Fruit fly (Drosophila melanogaster) whole organism, embryonic: ENCODE data around the gene CG4297.

ENCODE experiments used
- Bteb2 ChIP-seq: fragments of 200-800 bp; sonication (Bioruptor generic); optimal IDR thresholded peaks from 2 replicates; lab custom pipeline; 2016; ENCODE audit warnings: missing biosample characterization, missing genetic modification characterization
- CG10959 ChIP-seq: fragments of 200-800 bp; sonication (Bioruptor generic); IDR thresholded peaks from 2 replicates; pipeline ENCODE4 v1.3.6; 2022; ENCODE audit warnings: missing biosample characterization, missing genetic modification characterization
- CG11247 ChIP-seq: fragments of 200-800 bp; sonication (Bioruptor generic); IDR thresholded peaks from 2 replicates; pipeline ENCODE4 v1.3.6; 2022; ENCODE audit warnings: missing biosample characterization, missing genetic modification characterization
- CG12071 ChIP-seq: fragments of 200-800 bp; sonication (Bioruptor generic); optimal IDR thresholded peaks from 3 replicates; lab custom pipeline; 2018; ENCODE audit warnings: missing biosample characterization, mild to moderate bottlenecking, missing genetic modification characterization
- CG1233 ChIP-seq: fragments of 200-800 bp; sonication (Bioruptor generic); optimal IDR thresholded peaks from 4 replicates; lab custom pipeline; 2018; ENCODE audit warnings: missing biosample characterization, mild to moderate bottlenecking, missing genetic modification characterization
- CG12391 ChIP-seq: fragments of 200-800 bp; sonication (Bioruptor generic); optimal IDR thresholded peaks from 3 replicates; lab custom pipeline; 2018; ENCODE audit warnings: missing biosample characterization, mild to moderate bottlenecking, missing genetic modification characterization, moderate library complexity
- CG12659 ChIP-seq: fragments of 200-800 bp; sonication (Bioruptor generic); optimal IDR thresholded peaks from 3 replicates; lab custom pipeline; 2017; ENCODE audit warnings: mild to moderate bottlenecking, missing biosample characterization, missing genetic modification reagents, missing genetic modification characterization
- CG14710 ChIP-seq: fragments of 200-800 bp; sonication (Bioruptor generic); optimal IDR thresholded peaks from 3 replicates; lab custom pipeline; 2019; ENCODE audit warnings: missing biosample characterization, mild to moderate bottlenecking, missing genetic modification characterization, moderate library complexity
- CG1529 ChIP-seq: fragments of 200-800 bp; sonication (Bioruptor generic); optimal IDR thresholded peaks from 3 replicates; lab custom pipeline; 2018; ENCODE audit warnings: missing biosample characterization, missing genetic modification characterization
- CG15601 ChIP-seq: fragments of 200-800 bp; sonication (Bioruptor generic); optimal IDR thresholded peaks from 3 replicates; lab custom pipeline; 2019; ENCODE audit warnings: missing biosample characterization, mild to moderate bottlenecking, missing genetic modification characterization, moderate library complexity
- CG1602 ChIP-seq: fragments of 200-800 bp; sonication (Bioruptor generic); optimal IDR thresholded peaks from 3 replicates; lab custom pipeline; 2016; ENCODE audit warnings: missing biosample characterization, missing genetic modification characterization
- CG1647 ChIP-seq: fragments of 200-800 bp; sonication (Bioruptor generic); optimal IDR thresholded peaks from 3 replicates; lab custom pipeline; 2016; ENCODE audit warnings: missing biosample characterization, missing genetic modification characterization
- CG3065 ChIP-seq: fragments of 200-800 bp; sonication (Bioruptor generic); optimal IDR thresholded peaks from 2 replicates; lab custom pipeline; 2016; ENCODE audit warnings: missing biosample characterization, missing genetic modification characterization
- CG9437 ChIP-seq: fragments of 200-800 bp; sonication (Bioruptor generic); optimal IDR thresholded peaks from 2 replicates; lab custom pipeline; 2018; ENCODE audit warnings: missing biosample characterization, mild to moderate bottlenecking, missing genetic modification characterization
- HLH54F ChIP-seq: fragments of 200-800 bp; sonication (Bioruptor generic); optimal IDR thresholded peaks from 3 replicates; lab custom pipeline; 2016; ENCODE audit warnings: missing biosample characterization, missing genetic modification characterization
- HLHmδ ChIP-seq: fragments of 200-800 bp; sonication (Bioruptor generic); optimal IDR thresholded peaks from 2 replicates; lab custom pipeline; 2018; ENCODE audit warnings: missing biosample characterization, mild to moderate bottlenecking, missing genetic modification characterization, moderate library complexity
- HmgZ ChIP-seq: fragments of 200-800 bp; sonication (Bioruptor generic); optimal IDR thresholded peaks from 2 replicates; lab custom pipeline; 2018; ENCODE audit warnings: missing biosample characterization, mild to moderate bottlenecking, missing genetic modification characterization
- Hr3 ChIP-seq: fragments of 200-800 bp; sonication (Bioruptor generic); optimal IDR thresholded peaks from 3 replicates; lab custom pipeline; 2016; ENCODE audit warnings: missing biosample characterization, missing genetic modification characterization
- MTF-1 ChIP-seq: fragments of 200-800 bp; sonication (Bioruptor generic); optimal IDR thresholded peaks from 2 replicates; lab custom pipeline; 2018; ENCODE audit warnings: missing biosample characterization, mild to moderate bottlenecking, missing genetic modification characterization, borderline replicate concordance
- Nf-YC ChIP-seq: fragments of 200-800 bp; optimal IDR thresholded peaks from 3 replicates; lab custom pipeline; 2019; ENCODE audit warnings: missing biosample characterization, mild to moderate bottlenecking, missing genetic modification characterization, moderate library complexity
- bsh ChIP-seq, 2 experiments: fragments of 200-800 bp; sonication (Bioruptor generic); optimal IDR thresholded peaks; 2 replicates each; lab custom pipeline; 2017 to 2018; ENCODE audit warnings: mild to moderate bottlenecking in 2 of 2, missing biosample characterization in 2 of 2, missing genetic modification characterization in 2 of 2, moderate library complexity in 1 of 2
- chinmo ChIP-seq: fragments of 200-800 bp; sonication (Bioruptor generic); IDR thresholded peaks from 4 replicates; pipeline ENCODE4 v1.3.6; 2022; ENCODE audit warnings: missing biosample characterization, missing genetic modification characterization; ENCODE audit not compliant: partially characterized antibody
- corto ChIP-seq: fragments of 200-800 bp; sonication (Bioruptor generic); optimal IDR thresholded peaks from 2 replicates; lab custom pipeline; 2016; ENCODE audit warnings: missing biosample characterization, mild to moderate bottlenecking, missing genetic modification characterization, moderate library complexity
- dati ChIP-seq: fragments of 200-800 bp; sonication (Bioruptor generic); IDR thresholded peaks from 2 replicates; pipeline ENCODE4 v1.3.6; 2022; ENCODE audit warnings: missing biosample characterization, missing genetic modification characterization
- dmrt11E ChIP-seq: fragments of 200-800 bp; sonication (Bioruptor generic); optimal IDR thresholded peaks from 3 replicates; lab custom pipeline; 2018; ENCODE audit warnings: missing biosample characterization, mild to moderate bottlenecking, missing genetic modification characterization, moderate library complexity
- gcm2 ChIP-seq: fragments of 200-800 bp; sonication (Bioruptor generic); optimal IDR thresholded peaks from 2 replicates; lab custom pipeline; 2016; ENCODE audit warnings: missing biosample characterization, missing genetic modification characterization
- gfzf ChIP-seq: fragments of 200-800 bp; sonication (Bioruptor generic); optimal IDR thresholded peaks from 2 replicates; lab custom pipeline; 2016; ENCODE audit warnings: missing biosample characterization, mild to moderate bottlenecking, missing genetic modification characterization, moderate library complexity
- grn ChIP-seq: fragments of 200-800 bp; sonication (Bioruptor generic); optimal IDR thresholded peaks from 3 replicates; lab custom pipeline; 2017; ENCODE audit warnings: missing biosample characterization, missing genetic modification characterization
- ham ChIP-seq: fragments of 200-800 bp; sonication (Bioruptor generic); IDR thresholded peaks from 2 replicates; pipeline ENCODE4 v1.3.6; 2022; ENCODE audit warnings: missing biosample characterization, missing genetic modification characterization
- hth ChIP-seq: fragments of >200 bp; optimal IDR thresholded peaks from 2 replicates; lab custom pipeline; 2017; ENCODE audit warnings: inconsistent platforms
- kay ChIP-seq: fragments of 200-800 bp; sonication (Bioruptor generic); optimal IDR thresholded peaks from 2 replicates; lab custom pipeline; 2016; ENCODE audit warnings: missing biosample characterization, missing genetic modification characterization
- lbe ChIP-seq: fragments of 200-800 bp; sonication (Bioruptor generic); optimal IDR thresholded peaks from 2 replicates; lab custom pipeline; 2016; ENCODE audit warnings: missing biosample characterization, mild to moderate bottlenecking, missing genetic modification characterization
- mirr ChIP-seq: fragments of 200-800 bp; sonication (Bioruptor generic); optimal IDR thresholded peaks from 3 replicates; lab custom pipeline; 2018; ENCODE audit warnings: missing biosample characterization, mild to moderate bottlenecking, missing genetic modification characterization
- oc ChIP-seq: fragments of 200-800 bp; sonication (Bioruptor generic); optimal IDR thresholded peaks from 2 replicates; lab custom pipeline; 2018; ENCODE audit warnings: missing biosample characterization, mild to moderate bottlenecking, missing genetic modification characterization, moderate library complexity
- scrt ChIP-seq: fragments of 200-800 bp; sonication (Bioruptor generic); optimal IDR thresholded peaks from 2 replicates; lab custom pipeline; 2018; ENCODE audit warnings: missing biosample characterization, mild to moderate bottlenecking, missing genetic modification characterization, moderate library complexity
- sd ChIP-seq: fragments of 200-800 bp; sonication (Bioruptor generic); optimal IDR thresholded peaks from 3 replicates; lab custom pipeline; 2018; ENCODE audit warnings: missing biosample characterization, mild to moderate bottlenecking, missing genetic modification characterization, moderate library complexity
- sens ChIP-seq: fragments of 200-800 bp; sonication (Bioruptor generic); peaks from one replicate; lab custom pipeline; 2016; ENCODE audit warnings: missing biosample characterization, missing genetic modification characterization
- sug ChIP-seq: fragments of 200-800 bp; optimal IDR thresholded peaks from 2 replicates; lab custom pipeline; 2019; ENCODE audit warnings: missing biosample characterization, mild to moderate bottlenecking, missing genetic modification characterization, moderate library complexity
- tup ChIP-seq: fragments of 200-800 bp; sonication (Bioruptor generic); optimal IDR thresholded peaks from 2 replicates; lab custom pipeline; 2016; ENCODE audit warnings: missing biosample characterization, mild to moderate bottlenecking, missing genetic modification characterization, moderate library complexity
- vvl ChIP-seq: fragments of 200-800 bp; sonication (Bioruptor generic); IDR thresholded peaks from 2 replicates; pipeline ENCODE4 v1.3.6; 2022; ENCODE audit warnings: missing biosample characterization, missing genetic modification characterization

Gene CG4297

DNA sequence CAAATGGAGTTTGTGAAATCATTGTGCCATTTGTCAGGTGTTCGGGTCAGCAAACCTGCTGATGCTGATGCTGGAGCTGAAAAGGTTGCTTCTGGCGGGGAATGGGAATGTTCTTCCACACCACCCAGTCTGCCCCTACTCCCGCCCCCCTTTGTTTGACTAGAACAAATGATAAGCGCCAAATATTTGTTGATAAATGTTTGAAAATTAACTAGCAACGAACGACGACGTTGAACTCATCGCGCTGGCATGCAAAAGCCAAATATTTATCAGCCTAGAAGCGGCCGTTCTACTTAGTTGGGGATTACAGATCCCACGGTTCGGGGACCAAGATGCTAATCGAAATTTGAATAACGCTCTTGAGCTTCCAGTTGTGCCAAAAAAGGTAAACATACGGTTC lies 46.5 kb downstream of the CG4297 start (continued):
- TF ChIP-seq CG1602 (no peak), sug (tag; lab: Kevin White, UChicago) (no peak), CG1233 (GFP tag; lab: Kevin White, UChicago) (no peak), sens (GFP tag; lab: Kevin White, UChicago) (peak; percentile 34), CG10959 (GFP tag; lab: Robert Waterston, UW) (no peak), HLH54F (GFP tag; lab: Kevin White, UChicago) (no peak), MTF-1 (peak; percentile 19), CG1647 (GFP tag; lab: Kevin White, UChicago) (no peak), CG1529 (no peak), hth (lab: Kevin White, UChicago) (no peak), scrt (GFP tag; lab: Kevin White, UChicago) (no peak), gcm2 (no peak), ham (GFP tag; lab: Robert Waterston, UW) (no peak), mirr (GFP tag; lab: Kevin White, UChicago) (peak; percentile 10), tup (no peak), HLHmδ (GFP tag; lab: Kevin White, UChicago) (no peak)
- TF ChIP-seq, all 482 proteins: peak for 45

dm6 chr2L:423160-423559 lies 48.8 kb downstream of the CG4297 start:
- TF ChIP-seq CG12659 (GFP tag; lab: Kevin White, UChicago) (no peak), lbe (GFP tag; lab: Kevin White, UChicago) (peak; percentile 86), bsh (GFP tag; optimal IDR thresholded peaks at IDR 0.05; lab: Kevin White, UChicago) (peak in 1 of 2 experiments; percentile 28), gfzf (GFP tag; lab: Kevin White, UChicago) (no peak), CG12071 (GFP tag; lab: Kevin White, UChicago) (no peak), oc (tag; lab: Kevin White, UChicago) (no peak), sens (GFP tag; lab: Kevin White, UChicago) (peak; percentile 39), dmrt11E (tag; lab: Kevin White, UChicago) (no peak), corto (GFP tag; lab: Kevin White, UChicago) (peak; percentile 68)
- TF ChIP-seq, all 482 proteins: peak for 4

DNA sequence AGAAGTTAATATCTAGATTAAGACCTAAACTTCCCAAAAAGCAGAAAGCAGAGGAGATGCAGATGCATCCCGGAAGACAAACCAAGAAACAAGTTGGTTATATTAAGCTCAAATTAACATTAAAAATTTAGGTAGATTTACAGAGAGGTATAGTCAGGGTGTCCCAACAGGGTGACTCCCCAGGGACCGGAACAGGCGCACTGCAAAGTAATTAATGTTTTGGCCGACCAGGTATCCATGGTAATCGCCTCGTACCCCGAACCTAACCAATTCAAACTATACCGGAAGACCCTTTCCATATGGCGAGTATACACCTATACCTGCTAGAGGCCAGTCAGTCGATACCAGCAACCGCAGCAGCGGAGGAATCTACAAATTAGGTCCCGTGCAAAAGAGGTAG lies 49.4 kb downstream of the CG4297 start, which contains the start of gene BBS8:
Gene BBS8, plus strand, starts transcription at position 301 of the 400 bp plus-strand sequence.
- TF ChIP-seq CG11247 (GFP tag; lab: Robert Waterston, UW) (no peak), CG14710 (no peak), Hr3 (GFP tag; lab: Kevin White, UChicago) (no peak), chinmo (GFP tag; lab: Robert Waterston, UW) (no peak), CG15601 (tag; lab: Kevin White, UChicago) (no peak), Bteb2 (GFP tag; lab: Kevin White, UChicago) (no peak), CG9437 (GFP tag; lab: Kevin White, UChicago) (no peak), kay (no peak), CG12391 (no peak), CG3065 (GFP tag; lab: Kevin White, UChicago) (no peak), dati (GFP tag; lab: Robert Waterston, UW) (no peak), Nf-YC (tag; lab: Kevin White, UChicago) (no peak), vvl (GFP tag; lab: Robert Waterston, UW) (no peak), grn (no peak), sd (tag; lab: Kevin White, UChicago) (no peak), HmgZ (tag; lab: Kevin White, UChicago) (no peak)
